Worm (Caenorhabditis elegans) whole organism, late embryonic: ENCODE data around the gene vha-17.

Experiments used
- K09A11.1 ChIP-seq: sonication (generic microtip); optimal IDR thresholded peaks from 2 replicates; lab custom pipeline; 2017; ENCODE audit warnings: antibody characterized with exemption, mild to moderate bottlenecking, missing genetic modification characterization, missing compliant biosample characterization; ENCODE audit not compliant: insufficient read depth
- T23F11.4 ChIP-seq: fragments of 200-800 bp; sonication (Bioruptor generic); optimal IDR thresholded peaks from 2 replicates; lab custom pipeline; 2018; ENCODE audit warnings: mild to moderate bottlenecking, missing genetic modification characterization, missing compliant biosample characterization
- ahr-1 ChIP-seq: sonication (generic microtip); optimal IDR thresholded peaks from 2 replicates; lab custom pipeline; 2016; ENCODE audit warnings: missing genetic modification characterization, missing compliant biosample characterization
- ama-1 ChIP-seq: fragments of 150-350 bp; optimal IDR thresholded peaks from 2 replicates; lab custom pipeline; 2014
- ceh-18 ChIP-seq: sonication (generic microtip); optimal IDR thresholded peaks from 2 replicates; lab custom pipeline; 2016; ENCODE audit warnings: missing genetic modification characterization, missing compliant biosample characterization
- ceh-2 ChIP-seq: sonication (generic microtip); optimal IDR thresholded peaks from 2 replicates; lab custom pipeline; 2016; ENCODE audit warnings: missing genotype, missing genetic modification characterization, missing compliant biosample characterization
- ceh-24 ChIP-seq: sonication (generic microtip); optimal IDR thresholded peaks from 2 replicates; lab custom pipeline; 2016; ENCODE audit warnings: mild to moderate bottlenecking, missing genetic modification characterization, missing compliant biosample characterization
- ceh-30 ChIP-seq: fragments of 150-350 bp; optimal IDR thresholded peaks from 2 replicates; lab custom pipeline; 2014; ENCODE audit warnings: missing biosample characterization, missing genetic modification characterization
- dve-1 ChIP-seq: sonication (generic microtip); optimal IDR thresholded peaks from 2 replicates; lab custom pipeline; 2017; ENCODE audit warnings: antibody characterized with exemption, mild to moderate bottlenecking, missing genetic modification characterization, missing compliant biosample characterization
- elt-2 ChIP-seq: sonication (generic microtip); optimal IDR thresholded peaks from 2 replicates; lab custom pipeline; 2016; ENCODE audit warnings: missing genetic modification reagents, missing genetic modification characterization, missing compliant biosample characterization
- ets-4 ChIP-seq: sonication (generic microtip); optimal IDR thresholded peaks from 2 replicates; lab custom pipeline; 2016; ENCODE audit warnings: missing genetic modification characterization, missing compliant biosample characterization
- fax-1 ChIP-seq: sonication (generic microtip); optimal IDR thresholded peaks from 2 replicates; lab custom pipeline; 2016; ENCODE audit warnings: missing genotype, missing genetic modification characterization, missing compliant biosample characterization
- gmeb-2 ChIP-seq: sonication (generic microtip); optimal IDR thresholded peaks from 2 replicates; lab custom pipeline; 2016; ENCODE audit warnings: missing genetic modification characterization, inconsistent platforms, missing compliant biosample characterization
- hlh-13 ChIP-seq: fragments of 200-800 bp; sonication (Bioruptor generic); optimal IDR thresholded peaks from 2 replicates; lab custom pipeline; 2018; ENCODE audit warnings: mild to moderate bottlenecking, missing genetic modification characterization, missing compliant biosample characterization
- hlh-15 ChIP-seq: sonication (generic microtip); optimal IDR thresholded peaks from 2 replicates; lab custom pipeline; 2016; ENCODE audit warnings: missing genetic modification characterization, missing compliant biosample characterization
- lin-11 ChIP-seq: fragments of 200-800 bp; sonication (Bioruptor generic); optimal IDR thresholded peaks from 2 replicates; lab custom pipeline; 2018; ENCODE audit warnings: mild to moderate bottlenecking, missing genetic modification characterization, missing compliant biosample characterization
- mec-3 ChIP-seq: sonication (generic microtip); optimal IDR thresholded peaks from 2 replicates; lab custom pipeline; 2016; ENCODE audit warnings: borderline replicate concordance, missing genetic modification characterization, missing compliant biosample characterization
- nfya-1 ChIP-seq: sonication (generic microtip); optimal IDR thresholded peaks from 2 replicates; lab custom pipeline; 2017; ENCODE audit warnings: missing genetic modification characterization, mild to moderate bottlenecking, missing compliant biosample characterization, antibody characterized with exemption, moderate library complexity
- nhr-232 ChIP-seq: sonication (generic microtip); optimal IDR thresholded peaks from 2 replicates; lab custom pipeline; 2016; ENCODE audit warnings: missing genetic modification characterization, missing compliant biosample characterization
- npax-4 ChIP-seq: sonication (generic microtip); optimal IDR thresholded peaks from 2 replicates; lab custom pipeline; 2016; ENCODE audit warnings: missing genetic modification characterization, missing compliant biosample characterization
- pha-2 ChIP-seq: sonication (generic microtip); optimal IDR thresholded peaks from 2 replicates; lab custom pipeline; 2017; ENCODE audit warnings: mild to moderate bottlenecking, missing genetic modification characterization, missing compliant biosample characterization
- pha-4 ChIP-seq: fragments of 150-350 bp; optimal IDR thresholded peaks from 2 replicates; lab custom pipeline; 2018; ENCODE audit warnings: missing biosample characterization, missing genetic modification reagents, missing genetic modification characterization
- pqm-1 ChIP-seq: sonication (generic microtip); optimal IDR thresholded peaks from 2 replicates; lab custom pipeline; 2016; ENCODE audit warnings: missing genetic modification characterization, missing compliant biosample characterization
- pros-1 ChIP-seq: fragments of 150-350 bp; optimal IDR thresholded peaks from 2 replicates; lab custom pipeline; 2014; ENCODE audit warnings: missing biosample characterization, missing genetic modification reagents, missing genetic modification characterization
- ref-2 ChIP-seq: sonication (generic microtip); optimal IDR thresholded peaks from 2 replicates; lab custom pipeline; 2016; ENCODE audit warnings: missing genetic modification characterization, missing compliant biosample characterization
- sox-2 ChIP-seq: fragments of 200-800 bp; sonication (Bioruptor generic); IDR thresholded peaks from 2 replicates; pipeline ENCODE4 v1.3.6; 2022; ENCODE audit warnings: missing genetic modification reagents, missing genetic modification characterization, missing compliant biosample characterization
- syd-9 ChIP-seq: sonication (generic microtip); optimal IDR thresholded peaks from 2 replicates; lab custom pipeline; 2016; ENCODE audit warnings: mild to moderate bottlenecking, missing genetic modification characterization, moderate library complexity, missing compliant biosample characterization
- tbx-2 ChIP-seq: sonication (generic microtip); optimal IDR thresholded peaks from 2 replicates; lab custom pipeline; 2016; ENCODE audit warnings: missing genetic modification characterization, missing compliant biosample characterization
- unc-3 ChIP-seq, 2 experiments: fragments of 200-800 bp in 1 of 2; sonication (Bioruptor generic) in 1 of 2; sonication (generic microtip) in 1 of 2; conservative IDR thresholded peaks in 1 of 2; optimal IDR thresholded peaks in 1 of 2; 2 replicates each; pipeline versions ENCODE4 v1.3.6 to Lab custom; 2016 to 2022; ENCODE audit warnings: missing compliant biosample characterization in 2 of 2, missing genetic modification characterization in 2 of 2, missing genetic modification reagents in 1 of 2
- unc-86 ChIP-seq: sonication (generic microtip); optimal IDR thresholded peaks from 2 replicates; lab custom pipeline; 2016; ENCODE audit warnings: missing genetic modification characterization, missing compliant biosample characterization
- zip-5 ChIP-seq: sonication (generic microtip); optimal IDR thresholded peaks from 2 replicates; lab custom pipeline; 2016; ENCODE audit warnings: missing genetic modification characterization, missing compliant biosample characterization

Gene vha-17

DNA sequence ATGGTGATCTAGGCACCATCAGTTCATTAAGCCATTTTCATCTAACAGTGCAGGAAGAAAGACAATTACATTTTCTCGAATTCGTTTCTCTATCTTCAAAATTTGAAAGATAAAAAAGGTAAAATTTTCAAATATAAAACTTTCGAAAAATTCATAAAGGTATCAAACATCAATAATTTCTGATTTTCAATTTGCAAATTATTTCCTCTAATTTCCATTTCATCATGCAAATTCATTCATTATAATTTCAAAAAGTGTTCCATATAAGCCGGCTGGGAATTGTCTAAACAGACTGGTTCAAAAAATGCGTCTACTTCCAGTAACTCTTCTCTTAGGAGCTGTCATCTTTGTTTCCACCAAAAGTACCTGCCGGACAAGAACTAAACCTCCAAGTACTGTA, 6.1 kb downstream of the vha-17 start, which contains the start of gene clec-183:
Gene clec-183 (plus strand): TSS at position 301 of the 400 bp plus-strand sequence.
- TF ChIP-seq pha-4 = no peak

DNA sequence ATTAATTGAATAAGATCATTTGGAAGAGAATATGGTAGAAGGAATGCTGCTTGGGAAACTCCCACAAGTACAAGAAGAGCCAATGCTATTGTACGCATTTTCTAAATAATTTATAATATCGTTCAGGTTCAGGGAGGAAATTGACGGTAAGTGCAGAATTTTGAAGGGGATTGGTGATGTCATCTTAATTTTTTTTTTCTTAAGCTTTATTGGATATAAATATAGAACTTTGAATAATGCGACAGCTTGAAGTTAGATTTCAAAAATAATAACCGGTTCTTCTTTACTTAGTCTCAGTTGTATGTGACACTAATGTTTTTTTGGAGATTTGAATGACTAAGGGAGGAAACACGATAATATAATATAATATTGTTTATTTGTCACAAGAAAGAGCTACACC, 9.2 kb downstream of the vha-17 start, which contains the start of gene nspg-7.1:
Gene nspg-7.1 (minus strand): TSS at position 101 of the 400 bp plus-strand sequence.
- TF ChIP-seq syd-9 (no peak), sox-2 (GFP tag; lab: Robert Waterston, UW) (no peak), lin-11 (tag; lab: Kevin White, UChicago) (no peak), fax-1 (tag; lab: Kevin White, UChicago) (no peak), mec-3 (no peak), nhr-232 (tag; lab: Kevin White, UChicago) (no peak), ama-1 (lab: Kevin White, UChicago) (no peak), ahr-1 (tag; lab: Kevin White, UChicago) (no peak), npax-4 (tag; lab: Kevin White, UChicago) (no peak), hlh-13 (GFP tag; lab: Kevin White, UChicago) (no peak), ref-2 (no peak), ceh-18 (tag; lab: Kevin White, UChicago) (no peak), zip-5 (tag; lab: Kevin White, UChicago) (no peak)

DNA sequence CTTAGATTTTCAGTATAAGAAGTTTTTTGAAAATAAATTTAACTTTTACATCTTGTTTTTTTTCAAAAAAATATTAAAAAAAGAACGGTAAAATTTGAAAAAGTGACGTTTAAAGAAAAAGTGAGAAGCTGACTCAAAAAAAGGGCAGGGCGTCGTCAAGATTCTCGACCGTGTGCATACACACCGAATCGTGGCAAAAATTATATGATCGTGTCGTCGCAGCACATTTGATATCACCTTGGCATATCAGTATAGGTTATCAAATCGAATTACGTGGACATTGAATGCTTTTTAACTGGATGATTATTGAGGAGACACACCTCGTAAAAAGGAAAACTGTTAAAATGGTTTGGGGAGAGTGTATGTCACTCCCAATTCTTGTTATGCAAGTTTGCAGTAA, 11.4 kb downstream of the vha-17 start:
- TF ChIP-seq ets-4 (tag; lab: Kevin White, UChicago) = no peak
- peak; percentile 49 for TF ChIP-seq elt-2 (tag; lab: Kevin White, UChicago)

ce11 chrIV:9335552-9336251, 14.1 kb downstream of the vha-17 start, which contains the start of the genes coa-4 and T20D3.14:
Gene coa-4, minus strand, starts transcription at chrIV:9335602.
Gene T20D3.14, minus strand, starts transcription at chrIV:9335909.
- TF ChIP-seq unc-86 (tag; lab: Kevin White, UChicago) (no peak), pha-2 (tag; lab: Kevin White, UChicago) (no peak), pqm-1 (no peak), pros-1 (tag; lab: Kevin White, UChicago) (no peak), ceh-30 (tag; lab: Kevin White, UChicago) (no peak), nfya-1 (tag; lab: Kevin White, UChicago) (no peak), dve-1 (tag; lab: Kevin White, UChicago) (no peak), tbx-2 (tag; lab: Kevin White, UChicago) (no peak), gmeb-2 (no peak), mec-3 (no peak), K09A11.1 (no peak), hlh-15 (tag; lab: Kevin White, UChicago) (no peak), ceh-24 (no peak), npax-4 (tag; lab: Kevin White, UChicago) (no peak), unc-3 (GFP tag; conservative IDR thresholded peaks at IDR 0.05; lab: Robert Waterston, UW) (no peak), unc-3 (tag; optimal IDR thresholded peaks at IDR 0.05; lab: Kevin White, UChicago) (no peak), ref-2 (no peak)

DNA sequence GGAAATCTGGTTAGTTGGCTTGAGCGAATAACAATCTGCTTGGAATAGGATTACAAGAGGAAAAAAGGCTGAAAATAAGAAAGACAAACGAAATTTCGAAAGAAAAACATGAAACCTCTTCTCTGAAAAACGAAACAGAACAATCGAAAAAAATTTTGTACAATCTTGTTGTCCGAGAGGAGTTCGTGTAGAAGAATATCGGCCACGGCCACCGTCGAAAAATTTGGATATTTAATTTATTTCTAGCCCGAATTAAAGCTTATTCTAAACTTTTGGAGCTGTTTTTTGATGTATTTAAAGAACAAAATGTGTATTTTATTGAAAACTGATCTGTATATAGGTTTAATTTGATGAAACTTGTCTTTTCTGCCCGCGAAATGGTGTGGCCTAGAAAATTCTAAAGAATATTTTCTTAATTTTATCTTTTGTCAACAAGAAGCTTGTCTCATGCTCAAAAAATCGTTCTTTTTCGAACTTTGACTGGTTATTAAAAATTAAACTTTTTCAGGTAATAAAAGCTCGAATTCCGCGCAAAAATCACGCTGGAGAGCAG, 15.0 kb downstream of the vha-17 start, which contains the start of gene T20D3.5:
Gene T20D3.5 (plus strand): TSS at position 503 of the 553 bp plus-strand sequence.
- TF ChIP-seq tbx-2 (tag; lab: Kevin White, UChicago) (peak; percentile 7), ceh-2 (peak; percentile 7), hlh-13 (GFP tag; lab: Kevin White, UChicago) (no peak), T23F11.4 (GFP tag; lab: Kevin White, UChicago) (no peak)
